Fruit fly (Drosophila melanogaster) whole organism, embryonic: ENCODE data around the gene Mics1.

Experiments
- Antp ChIP-seq: fragments of 200-800 bp; sonication (Bioruptor generic); optimal IDR thresholded peaks from 3 replicates; lab custom pipeline; 2016; ENCODE audit warnings: missing biosample characterization, missing genetic modification characterization
- Atf6 ChIP-seq: fragments of 200-800 bp; sonication (Bioruptor generic); IDR thresholded peaks from 2 replicates; pipeline ENCODE4 v1.3.6; 2022; ENCODE audit warnings: missing biosample characterization, missing genetic modification characterization
- CG10654 ChIP-seq: fragments of 200-800 bp; sonication (Bioruptor generic); optimal IDR thresholded peaks from 2 replicates; lab custom pipeline; 2016; ENCODE audit warnings: missing biosample characterization, missing genetic modification characterization
- CG10959 ChIP-seq: fragments of 200-800 bp; sonication (Bioruptor generic); IDR thresholded peaks from 2 replicates; pipeline ENCODE4 v1.3.6; 2022; ENCODE audit warnings: missing biosample characterization, missing genetic modification characterization
- CG14965 ChIP-seq: fragments of 200-800 bp; sonication (Bioruptor generic); optimal IDR thresholded peaks from 2 replicates; lab custom pipeline; 2016; ENCODE audit warnings: missing biosample characterization, missing genetic modification characterization, borderline replicate concordance
- CG15269 ChIP-seq: fragments of 200-800 bp; sonication (Bioruptor generic); optimal IDR thresholded peaks from 2 replicates; lab custom pipeline; 2018; ENCODE audit warnings: missing biosample characterization, mild to moderate bottlenecking, missing genetic modification characterization, moderate library complexity
- CG15479 ChIP-seq: fragments of 200-800 bp; sonication (Bioruptor generic); optimal IDR thresholded peaks from 3 replicates; lab custom pipeline; 2019; ENCODE audit warnings: missing biosample characterization, mild to moderate bottlenecking, missing genetic modification characterization, moderate library complexity
- CG17359 ChIP-seq: fragments of 200-800 bp; sonication (Bioruptor generic); optimal IDR thresholded peaks from 3 replicates; lab custom pipeline; 2018; ENCODE audit warnings: missing biosample characterization, mild to moderate bottlenecking, missing genetic modification characterization, moderate library complexity
- CG3065 ChIP-seq: fragments of 200-800 bp; sonication (Bioruptor generic); optimal IDR thresholded peaks from 2 replicates; lab custom pipeline; 2016; ENCODE audit warnings: missing biosample characterization, missing genetic modification characterization
- CG31224 ChIP-seq: fragments of 200-800 bp; sonication (Bioruptor generic); IDR thresholded peaks from 2 replicates; pipeline ENCODE4 v1.3.6; 2022; ENCODE audit warnings: missing biosample characterization, missing genetic modification characterization
- CG31441 ChIP-seq: fragments of 200-800 bp; sonication (Bioruptor generic); IDR thresholded peaks from 2 replicates; pipeline ENCODE4 v1.3.6; 2022; ENCODE audit warnings: missing biosample characterization, missing genetic modification characterization
- CG3847 ChIP-seq: fragments of 200-800 bp; sonication (Bioruptor generic); IDR thresholded peaks from 2 replicates; pipeline ENCODE4 v1.3.6; 2022; ENCODE audit warnings: missing biosample characterization, missing genetic modification characterization
- CG42726 ChIP-seq: fragments of 200-800 bp; sonication (Bioruptor generic); IDR thresholded peaks from 2 replicates; pipeline ENCODE4 v1.3.6; 2022; ENCODE audit warnings: missing biosample characterization, missing genetic modification characterization; ENCODE audit not compliant: partially characterized antibody
- CG4617 ChIP-seq: fragments of 200-800 bp; sonication (Bioruptor generic); optimal IDR thresholded peaks from 3 replicates; lab custom pipeline; 2016; ENCODE audit warnings: missing biosample characterization, missing genetic modification characterization, borderline replicate concordance
- CG6689 ChIP-seq: fragments of 200-800 bp; sonication (Bioruptor generic); IDR thresholded peaks from 2 replicates; pipeline ENCODE4 v1.3.6; 2022; ENCODE audit warnings: missing biosample characterization, missing genetic modification characterization
- CG7357 ChIP-seq: fragments of 200-800 bp; sonication (Bioruptor generic); IDR thresholded peaks from 3 replicates; pipeline ENCODE4 v1.3.6; 2022; ENCODE audit warnings: missing biosample characterization, missing genetic modification characterization
- CG8944 ChIP-seq: fragments of 200-800 bp; sonication (Bioruptor generic); optimal IDR thresholded peaks from 3 replicates; lab custom pipeline; 2016; ENCODE audit warnings: missing biosample characterization, missing genetic modification characterization
- Deaf1 ChIP-seq: fragments of 200-800 bp; optimal IDR thresholded peaks from 3 replicates; lab custom pipeline; 2019; ENCODE audit warnings: missing biosample characterization, mild to moderate bottlenecking, missing genetic modification characterization, moderate library complexity
- Doc3 ChIP-seq: fragments of 200-800 bp; sonication (Bioruptor generic); IDR thresholded peaks from 3 replicates; pipeline ENCODE4 v1.3.6; 2022; ENCODE audit warnings: missing biosample characterization, missing genetic modification characterization; ENCODE audit not compliant: partially characterized antibody
- Dref ChIP-seq: fragments of 200-800 bp; sonication (Bioruptor generic); IDR thresholded peaks from 2 replicates; pipeline ENCODE4 v1.3.6; 2022; ENCODE audit warnings: missing biosample characterization, missing genetic modification characterization
- ERR ChIP-seq: fragments of 200-800 bp; sonication (Bioruptor generic); optimal IDR thresholded peaks from 2 replicates; lab custom pipeline; 2016; ENCODE audit warnings: missing biosample characterization, missing genetic modification characterization
- Elba2 ChIP-seq: fragments of 200-800 bp; sonication (Bioruptor generic); optimal IDR thresholded peaks from 3 replicates; lab custom pipeline; 2016; ENCODE audit warnings: missing biosample characterization, missing genetic modification characterization
- GATAe ChIP-seq: fragments of 200-800 bp; sonication (Bioruptor generic); conservative IDR thresholded peaks from 2 replicates; pipeline ENCODE4 v1.3.6; 2022; ENCODE audit warnings: missing biosample characterization, missing genetic modification characterization
- HmgZ ChIP-seq: fragments of 200-800 bp; sonication (Bioruptor generic); optimal IDR thresholded peaks from 2 replicates; lab custom pipeline; 2018; ENCODE audit warnings: missing biosample characterization, mild to moderate bottlenecking, missing genetic modification characterization
- Hmr ChIP-seq: fragments of 200-800 bp; sonication (Bioruptor generic); optimal IDR thresholded peaks from 3 replicates; lab custom pipeline; 2017; ENCODE audit warnings: mild to moderate bottlenecking, missing biosample characterization, missing genetic modification reagents, missing genetic modification characterization
- MBD-R2 ChIP-seq: fragments of 200-800 bp; sonication (Bioruptor generic); IDR thresholded peaks from 2 replicates; pipeline ENCODE4 v1.3.6; 2022; ENCODE audit warnings: missing biosample characterization, missing genetic modification characterization
- MTF-1 ChIP-seq: fragments of 200-800 bp; sonication (Bioruptor generic); optimal IDR thresholded peaks from 2 replicates; lab custom pipeline; 2018; ENCODE audit warnings: missing biosample characterization, mild to moderate bottlenecking, missing genetic modification characterization, borderline replicate concordance
- Tbp ChIP-seq: fragments of >200 bp; optimal IDR thresholded peaks from 2 replicates; lab custom pipeline; 2018; ENCODE audit warnings: missing biosample characterization, missing genetic modification characterization
- Trl ChIP-seq, 3 experiments: fragments of >200 bp in 2 of 3; fragments of 200-800 bp in 1 of 3; sonication (Bioruptor generic) in 1 of 3; optimal IDR thresholded peaks; 2 replicates in 1 of 3; 3 replicates in 2 of 3; lab custom pipeline; 2016 to 2017; ENCODE audit warnings: missing biosample characterization in 1 of 3, missing genetic modification characterization in 1 of 3
- Vsx1 ChIP-seq: fragments of 200-800 bp; sonication (Bioruptor generic); optimal IDR thresholded peaks from 2 replicates; lab custom pipeline; 2017; ENCODE audit warnings: missing biosample characterization, mild to moderate bottlenecking, missing genetic modification characterization, missing genetic modification reagents
- amos ChIP-seq: fragments of 200-800 bp; sonication (Bioruptor generic); IDR thresholded peaks from 2 replicates; pipeline ENCODE4 v1.3.6; 2022; ENCODE audit warnings: missing biosample characterization, missing genetic modification characterization; ENCODE audit not compliant: partially characterized antibody
- bcd ChIP-seq: fragments of 200-800 bp; sonication (Bioruptor generic); optimal IDR thresholded peaks from 2 replicates; lab custom pipeline; 2017; ENCODE audit warnings: missing biosample characterization, mild to moderate bottlenecking, missing genetic modification characterization
- croc ChIP-seq: fragments of 200-800 bp; sonication (Bioruptor generic); conservative IDR thresholded peaks from 3 replicates; pipeline ENCODE4 v1.3.6; 2022; ENCODE audit warnings: missing biosample characterization, missing genetic modification characterization
- en ChIP-seq: fragments of 200-800 bp; sonication (Bioruptor generic); optimal IDR thresholded peaks from 2 replicates; lab custom pipeline; 2016; ENCODE audit warnings: missing biosample characterization, missing genetic modification characterization
- eyg ChIP-seq: fragments of 200-800 bp; sonication (Bioruptor generic); optimal IDR thresholded peaks from 3 replicates; lab custom pipeline; 2016; ENCODE audit warnings: missing biosample characterization, missing genetic modification characterization
- fd64A ChIP-seq: fragments of 200-800 bp; sonication (Bioruptor generic); optimal IDR thresholded peaks from 3 replicates; lab custom pipeline; 2018; ENCODE audit warnings: missing biosample characterization, mild to moderate bottlenecking, missing genetic modification characterization
- gfzf ChIP-seq: fragments of 200-800 bp; sonication (Bioruptor generic); optimal IDR thresholded peaks from 2 replicates; lab custom pipeline; 2016; ENCODE audit warnings: missing biosample characterization, mild to moderate bottlenecking, missing genetic modification characterization, moderate library complexity
- grn ChIP-seq: fragments of 200-800 bp; sonication (Bioruptor generic); optimal IDR thresholded peaks from 3 replicates; lab custom pipeline; 2017; ENCODE audit warnings: missing biosample characterization, missing genetic modification characterization
- gsb-n ChIP-seq: fragments of 200-800 bp; sonication (Bioruptor generic); optimal IDR thresholded peaks from 3 replicates; lab custom pipeline; 2018; ENCODE audit warnings: missing biosample characterization, mild to moderate bottlenecking, missing genetic modification characterization
- h ChIP-seq: fragments of >200 bp; optimal IDR thresholded peaks from 2 replicates; lab custom pipeline; 2017
- luna ChIP-seq: fragments of 200-800 bp; sonication (Bioruptor generic); optimal IDR thresholded peaks from 2 replicates; lab custom pipeline; 2016; ENCODE audit warnings: missing biosample characterization, missing genetic modification characterization
- pan ChIP-seq, 4 experiments: fragments of >200 bp in 3 of 4; fragments of 200-800 bp in 1 of 4; sonication (Bioruptor generic) in 1 of 4; optimal IDR thresholded peaks in 3 of 4; IDR thresholded peaks in 1 of 4; 2 replicates each; pipeline versions ENCODE4 v1.3.6 to Lab custom; 2017 to 2022; ENCODE audit warnings: missing biosample characterization in 2 of 4, missing genetic modification characterization in 2 of 4, mixed read lengths in 1 of 4
- sens ChIP-seq: fragments of 200-800 bp; sonication (Bioruptor generic); peaks from one replicate; lab custom pipeline; 2016; ENCODE audit warnings: missing biosample characterization, missing genetic modification characterization
- seq ChIP-seq: fragments of 200-800 bp; sonication (Bioruptor generic); IDR thresholded peaks from 2 replicates; pipeline ENCODE4 v1.3.6; 2022; ENCODE audit warnings: missing biosample characterization, missing genetic modification characterization
- sim ChIP-seq: fragments of 200-800 bp; sonication (Bioruptor generic); IDR thresholded peaks from 2 replicates; pipeline ENCODE4 v1.3.6; 2022; ENCODE audit warnings: missing biosample characterization, missing genetic modification characterization
- slbo ChIP-seq: fragments of 200-800 bp; sonication (Bioruptor generic); IDR thresholded peaks from 2 replicates; pipeline ENCODE4 v1.3.6; 2022; ENCODE audit warnings: missing biosample characterization, missing genetic modification characterization
- sr ChIP-seq: fragments of 200-800 bp; sonication (Bioruptor generic); IDR thresholded peaks from 3 replicates; pipeline ENCODE4 v1.3.6; 2022; ENCODE audit warnings: missing biosample characterization, missing genetic modification characterization
- tgo ChIP-seq: fragments of 200-800 bp; sonication (Bioruptor generic); IDR thresholded peaks from 3 replicates; pipeline ENCODE4 v1.3.6; 2022; ENCODE audit warnings: missing biosample characterization, missing genetic modification characterization
- ttk ChIP-seq: fragments of 200-800 bp; sonication (Bioruptor generic); IDR thresholded peaks from 2 replicates; pipeline ENCODE4 v2.1.2; 2022; ENCODE audit warnings: missing biosample characterization, missing genetic modification characterization
- tup ChIP-seq: fragments of 200-800 bp; sonication (Bioruptor generic); optimal IDR thresholded peaks from 2 replicates; lab custom pipeline; 2016; ENCODE audit warnings: missing biosample characterization, mild to moderate bottlenecking, missing genetic modification characterization, moderate library complexity

The Mics1 gene

DNA sequence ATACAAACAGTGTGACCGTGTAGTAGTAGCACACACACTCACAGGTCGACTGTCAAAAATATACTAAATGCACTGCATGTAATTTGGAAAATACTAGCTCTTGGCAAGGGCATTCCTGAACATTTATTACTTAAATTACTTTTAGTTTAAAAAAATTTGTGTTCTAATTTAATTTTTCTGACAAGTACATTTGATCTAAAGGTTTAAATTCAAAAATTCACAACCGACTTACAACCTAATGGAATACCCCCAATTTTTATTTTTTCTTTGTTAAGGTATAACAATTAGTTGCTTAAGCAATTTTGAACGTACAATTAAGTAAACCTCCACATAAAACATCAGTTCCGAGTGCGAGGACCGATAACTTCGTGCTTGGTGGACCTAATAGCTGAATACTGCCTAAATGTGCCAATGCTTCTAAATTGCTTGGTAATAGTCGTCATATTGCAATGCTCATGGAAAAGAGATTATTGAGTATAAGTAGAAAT is 28.4 kb downstream of the Mics1 start, which contains the start of gene CG1142 (continued):
- TF ChIP-seq gsb-n (peak; percentile 99), eyg (GFP tag; lab: Kevin White, UChicago) (peak; percentile 94), CG4617 (GFP tag; lab: Kevin White, UChicago) (peak; percentile 93), h (no peak), amos (GFP tag; lab: Robert Waterston, UW) (peak; percentile 14; the same call in 1 of the 2 replicates), CG10654 (GFP tag; lab: Kevin White, UChicago) (peak; percentile 98), tup (peak; percentile 92), fd64A (GFP tag; lab: Kevin White, UChicago) (peak; percentile 90), Deaf1 (tag; lab: Kevin White, UChicago) (peak; percentile 84), pan (optimal IDR thresholded peaks at IDR 0.05; lab: Kevin White, UChicago) (no peak), pan (GFP tag; optimal IDR thresholded peaks at IDR 0.05 in 1 of 2, IDR thresholded peaks at IDR 0.05 in 1 of 2) (peak in 1 of 2 experiments; percentile 99), Trl (optimal IDR thresholded peaks at IDR 0.05; lab: Kevin White, UChicago) (no peak), Trl (GFP tag; optimal IDR thresholded peaks at IDR 0.05; lab: Kevin White, UChicago) (peak; percentile 97), CG3847 (peak; percentile 97), Hmr (GFP tag; lab: Kevin White, UChicago) (peak; percentile 98), MBD-R2 (GFP tag; lab: Robert Waterston, UW) (peak; percentile 98), Tbp (GFP tag; lab: Kevin White, UChicago) (no peak), ttk (peak; percentile 98), HmgZ (tag; lab: Kevin White, UChicago) (peak; percentile 98), CG10959 (GFP tag; lab: Robert Waterston, UW) (peak; percentile 98), grn (peak; percentile 72), Elba2 (GFP tag; lab: Kevin White, UChicago) (peak; percentile 96), bcd (GFP tag; lab: Kevin White, UChicago) (peak; percentile 97), CG42726 (GFP tag; lab: Robert Waterston, UW) (no peak), Dref (GFP tag; lab: Robert Waterston, UW) (peak; percentile 45), CG14965 (GFP tag; lab: Kevin White, UChicago) (peak; percentile 71), ERR (GFP tag; lab: Kevin White, UChicago) (peak; percentile 88), CG15479 (GFP tag; lab: Kevin White, UChicago) (peak; percentile 89), CG17359 (peak; percentile 99), Atf6 (GFP tag; lab: Robert Waterston, UW) (peak; percentile 98), CG7357 (GFP tag; lab: Robert Waterston, UW) (peak; percentile 91), CG31441 (GFP tag; lab: Robert Waterston, UW) (peak; percentile 99), tgo (GFP tag; lab: Robert Waterston, UW) (peak; percentile 97), CG3065 (GFP tag; lab: Kevin White, UChicago) (peak; percentile 97), Doc3 (GFP tag; lab: Robert Waterston, UW) (no peak), Antp (GFP tag; lab: Kevin White, UChicago) (peak; percentile 93), seq (peak; percentile 98), sens (GFP tag; lab: Kevin White, UChicago) (peak; percentile 100), CG8944 (peak; percentile 94), sim (GFP tag; lab: Robert Waterston, UW) (peak; percentile 99), CG15269 (peak; percentile 99), slbo (GFP tag; lab: Robert Waterston, UW) (peak; percentile 98), sr (GFP tag; lab: Robert Waterston, UW) (peak; percentile 94), Vsx1 (GFP tag; lab: Kevin White, UChicago) (peak; percentile 96), CG31224 (peak; percentile 96), luna (GFP tag; lab: Kevin White, UChicago) (peak; percentile 56), GATAe (GFP tag; lab: Robert Waterston, UW) (peak; percentile 85), MTF-1 (GFP tag; lab: Kevin White, UChicago) (peak; percentile 98), gfzf (GFP tag; lab: Kevin White, UChicago) (peak; percentile 72), croc (GFP tag; lab: Robert Waterston, UW) (peak; percentile 96), en (GFP tag; lab: Kevin White, UChicago) (peak; percentile 96), CG6689 (GFP tag; lab: Robert Waterston, UW) (peak; percentile 98)
